Worm (Caenorhabditis elegans): ENCODE measurements around the gene F25G6.9.

F25G6.9 gene

DNA sequence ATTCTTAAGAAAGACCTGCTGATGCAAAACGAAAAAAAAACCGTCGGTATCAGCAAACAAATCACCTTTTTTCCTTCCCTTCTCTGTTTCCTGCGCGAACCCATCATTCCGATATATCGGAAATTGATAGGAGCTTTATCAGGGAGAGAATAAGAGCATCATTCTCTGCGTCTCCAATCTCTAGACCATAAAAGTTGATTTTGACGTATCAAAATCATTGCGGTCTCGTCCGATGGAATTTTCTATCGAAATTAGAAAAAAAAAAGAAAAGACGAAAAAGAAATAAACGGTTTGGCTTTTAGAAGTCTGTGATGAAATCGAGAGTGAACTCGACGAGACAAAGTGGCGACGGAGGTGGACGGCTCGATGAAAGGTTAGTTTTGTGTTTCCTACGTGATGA lies 20.8 kb downstream of the F25G6.9 start, which contains the start of gene stdh-4:
Gene stdh-4, plus strand, starts transcription at position 301 of the 400 bp plus-strand sequence.
- TF ChIP-seq ets-4 (tag; optimal IDR thresholded peaks at IDR 0.05) (no peak), ceh-30 (tag; optimal IDR thresholded peaks at IDR 0.05) (no peak), ceh-34 (tag; optimal IDR thresholded peaks at IDR 0.05) (no peak), gmeb-2 (tag; optimal IDR thresholded peaks at IDR 0.05) (no peak), unc-55 (GFP tag; optimal IDR thresholded peaks at IDR 0.05) (no peak), T23F11.4 (GFP tag; optimal IDR thresholded peaks at IDR 0.05) (no peak), ceh-2 (tag; optimal IDR thresholded peaks at IDR 0.05) (no peak), pros-1 (tag; optimal IDR thresholded peaks at IDR 0.05) (no peak), sox-4 (tag; optimal IDR thresholded peaks at IDR 0.05) (no peak), ceh-45 (GFP tag; IDR thresholded peaks at IDR 0.05) (no peak), madf-2 (tag; optimal IDR thresholded peaks at IDR 0.05) (no peak), elt-4 (tag; optimal IDR thresholded peaks at IDR 0.05) (no peak), fkh-6 (tag; optimal IDR thresholded peaks at IDR 0.05) (no peak), pha-4 (tag; optimal IDR thresholded peaks at IDR 0.05) (no peak)

- TF ChIP-seq ceh-22 (tag; optimal IDR thresholded peaks at IDR 0.05) (no peak), elt-4 (tag; optimal IDR thresholded peaks at IDR 0.05) (peak; percentile 1)
Observed at ce11 chrV:8545531-8546224, 24.1 kb downstream of the F25G6.9 start, which contains the start of the genes slc-17.8 and asns-1. slc-17.8 (minus strand) TSS chrV:8545581. asns-1 (plus strand) TSS chrV:8546174.

DNA sequence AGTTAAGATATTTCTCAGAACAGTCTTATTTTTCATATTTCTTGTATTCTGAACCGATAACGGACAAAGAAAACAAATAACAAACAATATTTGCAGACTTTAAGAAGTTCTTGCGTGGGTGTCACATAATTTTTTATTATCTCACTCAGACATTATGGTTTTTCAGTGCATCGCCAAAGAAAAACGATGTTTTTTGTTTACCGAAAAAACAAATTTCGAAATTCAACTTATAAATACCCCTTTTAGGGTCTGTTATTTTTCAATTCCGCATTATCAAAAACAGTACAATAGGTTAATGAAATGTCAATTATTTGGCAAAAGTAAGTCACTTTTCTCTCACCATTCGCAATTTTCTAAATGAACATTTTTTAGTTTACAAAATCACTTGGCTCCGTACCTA lies 32.8 kb downstream of the F25G6.9 start, which contains the start of gene otpl-4:
Gene otpl-4, plus strand, starts transcription at position 301 of the 400 bp plus-strand sequence.
- TF ChIP-seq ceh-48 (tag; optimal IDR thresholded peaks at IDR 0.05): no peak
- TF ChIP-seq pros-1 (tag; optimal IDR thresholded peaks at IDR 0.05): no peak
- TF ChIP-seq eyg-1 (tag; optimal IDR thresholded peaks at IDR 0.05): no peak
- TF ChIP-seq fkh-10 (GFP tag; optimal IDR thresholded peaks at IDR 0.05): no peak

DNA sequence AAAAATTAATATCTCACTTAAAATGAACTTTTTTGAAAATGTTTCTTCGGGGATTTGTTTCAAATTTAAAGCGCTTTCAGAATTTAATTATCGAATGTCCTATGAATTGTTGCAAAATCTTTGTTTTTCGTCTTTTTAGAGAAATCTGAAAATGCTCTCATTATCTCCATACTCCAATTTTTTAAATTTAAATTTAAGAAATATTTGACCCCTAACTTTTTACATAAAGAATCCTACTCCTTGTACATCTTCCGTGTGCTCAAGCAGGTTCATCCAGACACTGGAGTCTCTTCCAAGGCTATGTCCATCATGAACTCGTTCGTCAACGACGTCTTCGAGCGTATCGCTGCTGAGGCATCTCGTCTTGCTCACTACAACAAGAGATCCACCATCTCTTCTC lies 33.6 kb downstream of the F25G6.9 start, which contains the start of gene his-39:
Gene his-39, plus strand, starts transcription at position 301 of the 400 bp plus-strand sequence.
- TF ChIP-seq lin-11 (tag; optimal IDR thresholded peaks at IDR 0.05): no peak
- no peak for TF ChIP-seq syd-9 (tag; optimal IDR thresholded peaks at IDR 0.05)
- TF ChIP-seq hlh-13 (GFP tag; optimal IDR thresholded peaks at IDR 0.05): no peak
- TF ChIP-seq pat-9 (tag; optimal IDR thresholded peaks at IDR 0.05): no peak
- TF ChIP-seq ceh-19 (GFP tag; optimal IDR thresholded peaks at IDR 0.05): no peak
- no peak for TF ChIP-seq ceh-24 (tag; optimal IDR thresholded peaks at IDR 0.05)
- no peak for TF ChIP-seq ztf-16 (tag; optimal IDR thresholded peaks at IDR 0.05)
- no peak for TF ChIP-seq tbx-7 (tag; optimal IDR thresholded peaks at IDR 0.05)
- TF ChIP-seq ceh-31 (tag; optimal IDR thresholded peaks at IDR 0.05): no peak
- no peak for TF ChIP-seq tbx-2 (tag; optimal IDR thresholded peaks at IDR 0.05)
- TF ChIP-seq ceh-6 (GFP tag; optimal IDR thresholded peaks at IDR 0.05): no peak
- TF ChIP-seq pros-1 (tag; optimal IDR thresholded peaks at IDR 0.05): no peak
- no peak for TF ChIP-seq mec-3 (tag; optimal IDR thresholded peaks at IDR 0.05; ENCODE audit: borderline replicate concordance)
- TF ChIP-seq hlh-8 (tag; optimal IDR thresholded peaks at IDR 0.05): no peak
- TF ChIP-seq unc-42 (tag; optimal IDR thresholded peaks at IDR 0.05): no peak
- no peak for TF ChIP-seq che-1 (tag; optimal IDR thresholded peaks at IDR 0.05)
- TF ChIP-seq pha-4 (tag; optimal IDR thresholded peaks at IDR 0.05): no peak
- no peak for TF ChIP-seq ceh-48 (tag; optimal IDR thresholded peaks at IDR 0.05)
- no peak for TF ChIP-seq ceh-22 (tag; optimal IDR thresholded peaks at IDR 0.05)
- TF ChIP-seq pha-2 (tag; optimal IDR thresholded peaks at IDR 0.05): no peak
